Worm (Caenorhabditis elegans) whole organism, L1 larva: Measurements from ENCODE around the gene sec-5.
A peak's percentile ranks its signal among the peaks of the same experiment; 100 is the strongest.

Experiments used
- C04F5.9 ChIP-seq: sonication (generic microtip); optimal IDR thresholded peaks from 2 replicates; lab custom pipeline; 2016; ENCODE audit warnings: missing genetic modification characterization, missing compliant biosample characterization
- C16A3.4 ChIP-seq: fragments of 150-350 bp; optimal IDR thresholded peaks from 2 replicates; lab custom pipeline; 2014; ENCODE audit warnings: missing biosample characterization, missing genetic modification characterization
- C34B4.2 ChIP-seq: sonication (generic microtip); optimal IDR thresholded peaks from 2 replicates; lab custom pipeline; 2017; ENCODE audit warnings: mild to moderate bottlenecking, missing genetic modification characterization, missing compliant biosample characterization
- F16B12.6 ChIP-seq: fragments of 150-350 bp; optimal IDR thresholded peaks from 2 replicates; lab custom pipeline; 2014; ENCODE audit warnings: missing biosample characterization, missing genetic modification characterization
- Y116A8C.19 ChIP-seq: sonication (generic microtip); optimal IDR thresholded peaks from 2 replicates; lab custom pipeline; 2016; ENCODE audit warnings: missing compliant biosample characterization, missing genetic modification characterization, borderline replicate concordance
- aha-1 ChIP-seq: fragments of 150-350 bp; optimal IDR thresholded peaks from 2 replicates; lab custom pipeline; 2014; ENCODE audit warnings: missing biosample characterization, missing genetic modification characterization
- alr-1 ChIP-seq: fragments of 200-800 bp; sonication (Bioruptor generic); optimal IDR thresholded peaks from 2 replicates; lab custom pipeline; 2018; ENCODE audit warnings: borderline replicate concordance, mild to moderate bottlenecking, missing genetic modification characterization, missing compliant biosample characterization
- blmp-1 ChIP-seq: fragments of 150-350 bp; optimal IDR thresholded peaks from 2 replicates; lab custom pipeline; 2014; ENCODE audit warnings: missing biosample characterization, missing genetic modification characterization
- ceh-8 ChIP-seq: fragments of 200-800 bp; sonication (Bioruptor generic); optimal IDR thresholded peaks from 2 replicates; lab custom pipeline; 2018; ENCODE audit warnings: mild to moderate bottlenecking, missing genetic modification characterization, moderate library complexity, missing compliant biosample characterization
- ceh-88 ChIP-seq: fragments of 200-800 bp; sonication (Bioruptor generic); IDR thresholded peaks from 2 replicates; pipeline ENCODE4 v1.3.6; 2022; ENCODE audit warnings: missing genetic modification characterization, missing compliant biosample characterization
- ceh-90 ChIP-seq: sonication (generic microtip); optimal IDR thresholded peaks from 2 replicates; lab custom pipeline; 2016; ENCODE audit warnings: missing genetic modification characterization, missing compliant biosample characterization
- dsc-1 ChIP-seq: sonication (generic microtip); optimal IDR thresholded peaks from 2 replicates; lab custom pipeline; 2016; ENCODE audit warnings: mild to moderate bottlenecking, missing genetic modification characterization, missing compliant biosample characterization
- ets-5 ChIP-seq: fragments of 200-800 bp; sonication (Bioruptor generic); IDR thresholded peaks from 2 replicates; pipeline ENCODE4 v1.3.6; 2022; ENCODE audit warnings: missing genetic modification characterization, missing compliant biosample characterization
- fkh-4 ChIP-seq: sonication (generic microtip); optimal IDR thresholded peaks from 2 replicates; lab custom pipeline; 2016; ENCODE audit warnings: missing compliant biosample characterization, missing genetic modification characterization, borderline replicate concordance
- fkh-8 ChIP-seq: sonication (generic microtip); optimal IDR thresholded peaks from 2 replicates; lab custom pipeline; 2016; ENCODE audit warnings: mild to moderate bottlenecking, missing genetic modification characterization, missing compliant biosample characterization
- hlh-17 ChIP-seq: fragments of 200-800 bp; sonication (Bioruptor generic); optimal IDR thresholded peaks from 2 replicates; lab custom pipeline; 2018; ENCODE audit warnings: missing genetic modification characterization, mild to moderate bottlenecking, missing compliant biosample characterization, moderate library complexity, borderline replicate concordance
- lin-13 ChIP-seq: fragments of 150-350 bp; optimal IDR thresholded peaks from 2 replicates; lab custom pipeline; 2014; ENCODE audit warnings: missing biosample characterization, missing genetic modification reagents, missing genetic modification characterization
- lin-15B ChIP-seq: fragments of 150-350 bp; sonication (generic microtip); optimal IDR thresholded peaks from 3 replicates; lab custom pipeline; 2014; ENCODE audit warnings: missing biosample characterization, missing genetic modification characterization
- lin-35 ChIP-seq, 2 experiments: fragments of 150-350 bp; optimal IDR thresholded peaks; 2 replicates each; lab custom pipeline; 2014; ENCODE audit warnings: missing biosample characterization in 2 of 2, missing genetic modification characterization in 2 of 2, missing genetic modification reagents in 2 of 2
- lsy-2 ChIP-seq, 2 experiments: fragments of 150-350 bp; optimal IDR thresholded peaks; 2 replicates each; lab custom pipeline; 2014; ENCODE audit warnings: missing biosample characterization in 2 of 2, missing genetic modification characterization in 2 of 2
- mdl-1 ChIP-seq, 2 experiments: fragments of 150-350 bp; optimal IDR thresholded peaks; 2 replicates each; lab custom pipeline; 2014 to 2017; ENCODE audit warnings: missing biosample characterization in 2 of 2, missing genetic modification characterization in 2 of 2, inconsistent platforms in 1 of 2
- mep-1 ChIP-seq: fragments of 150-350 bp; optimal IDR thresholded peaks from 2 replicates; lab custom pipeline; 2014; ENCODE audit warnings: missing biosample characterization, missing genetic modification characterization
- nhr-19 ChIP-seq: fragments of 200-800 bp; sonication (Bioruptor generic); conservative IDR thresholded peaks from 2 replicates; pipeline ENCODE4 v1.3.6; 2022; ENCODE audit warnings: missing genetic modification characterization, missing compliant biosample characterization
- nhr-28 ChIP-seq: fragments of 150-350 bp; optimal IDR thresholded peaks from 2 replicates; lab custom pipeline; 2014; ENCODE audit warnings: missing biosample characterization, missing genetic modification characterization
- nhr-71 ChIP-seq: sonication (generic microtip); optimal IDR thresholded peaks from 2 replicates; lab custom pipeline; 2016; ENCODE audit warnings: mild to moderate bottlenecking, missing genetic modification characterization, moderate library complexity, missing compliant biosample characterization
- nhr-85 ChIP-seq: sonication (generic microtip); peaks from one replicate; lab custom pipeline; 2016; ENCODE audit warnings: missing genetic modification characterization, inconsistent platforms, missing compliant biosample characterization
- pag-3 ChIP-seq: sonication (generic microtip); optimal IDR thresholded peaks from 2 replicates; lab custom pipeline; 2017; ENCODE audit warnings: missing genetic modification characterization, mild to moderate bottlenecking, missing compliant biosample characterization, antibody characterized with exemption, borderline replicate concordance; ENCODE audit not compliant: insufficient read depth
- pax-3 ChIP-seq: fragments of 200-800 bp; sonication (Bioruptor generic); optimal IDR thresholded peaks from 2 replicates; lab custom pipeline; 2018; ENCODE audit warnings: mild to moderate bottlenecking, missing genetic modification characterization, moderate library complexity, missing compliant biosample characterization
- skn-1 ChIP-seq: fragments of 150-350 bp; optimal IDR thresholded peaks from 2 replicates; lab custom pipeline; 2014; ENCODE audit warnings: missing biosample characterization, missing genetic modification characterization
- snpc-4 ChIP-seq: fragments of 150-350 bp; optimal IDR thresholded peaks from 2 replicates; lab custom pipeline; 2014; ENCODE audit warnings: missing biosample characterization, missing genetic modification characterization
- snu-23 ChIP-seq: sonication (generic microtip); optimal IDR thresholded peaks from 2 replicates; lab custom pipeline; 2016; ENCODE audit warnings: missing genetic modification characterization, missing compliant biosample characterization
- sptf-1 ChIP-seq: fragments of 150-350 bp; optimal IDR thresholded peaks from 2 replicates; lab custom pipeline; 2014; ENCODE audit warnings: missing biosample characterization, missing genetic modification characterization
- tbx-2 ChIP-seq: sonication (generic microtip); optimal IDR thresholded peaks from 2 replicates; lab custom pipeline; 2016; ENCODE audit warnings: missing genetic modification characterization, missing compliant biosample characterization
- unc-130 ChIP-seq: fragments of 150-350 bp; optimal IDR thresholded peaks from 2 replicates; lab custom pipeline; 2017; ENCODE audit warnings: missing biosample characterization, missing genetic modification characterization, inconsistent platforms
- unc-30 ChIP-seq: sonication (generic microtip); optimal IDR thresholded peaks from 2 replicates; lab custom pipeline; 2017; ENCODE audit warnings: missing biosample characterization, missing genetic modification characterization
- unc-62 ChIP-seq: fragments of 150-350 bp; optimal IDR thresholded peaks from 2 replicates; lab custom pipeline; 2014; ENCODE audit warnings: missing biosample characterization, missing genetic modification reagents, missing genetic modification characterization
- unc-86 ChIP-seq: sonication (generic microtip); optimal IDR thresholded peaks from 2 replicates; lab custom pipeline; 2016; ENCODE audit warnings: missing genetic modification characterization, missing compliant biosample characterization
- ztf-11 ChIP-seq, 2 experiments: sonication (generic microtip); optimal IDR thresholded peaks; 2 replicates each; lab custom pipeline; 2016 to 2017; ENCODE audit warnings: missing genetic modification characterization in 2 of 2, missing biosample characterization in 1 of 2, missing compliant biosample characterization in 1 of 2

Gene sec-5

DNA sequence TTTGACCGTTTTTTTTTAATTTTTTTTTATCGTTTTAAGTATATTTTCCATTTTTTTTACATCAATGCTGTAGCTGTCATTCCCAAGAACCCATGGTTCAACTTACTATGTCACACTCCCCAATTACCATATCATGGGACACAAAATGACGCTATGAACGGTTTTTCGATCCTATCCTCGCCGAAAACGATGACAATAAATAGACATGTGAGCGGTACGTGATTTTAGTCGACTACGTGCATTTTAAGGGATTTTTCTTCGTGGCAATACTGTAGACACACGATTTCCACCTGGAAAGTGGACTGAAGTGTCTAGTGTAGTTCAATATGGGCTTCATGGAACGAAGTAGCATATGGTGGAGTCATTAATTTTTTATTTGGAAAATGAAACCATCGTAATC lies 20.7 kb downstream of the sec-5 start (continued):
- TF ChIP-seq hlh-17 (GFP tag; lab: Kevin White, UChicago) (no peak), mdl-1 (tag; optimal IDR thresholded peaks at IDR 0.05; lab: Kevin White, UChicago) (no peak), ztf-11 (tag; optimal IDR thresholded peaks at IDR 0.05; lab: Kevin White, UChicago) (no peak), lsy-2 (tag; optimal IDR thresholded peaks at IDR 0.05; lab: Kevin White, UChicago) (no peak), nhr-28 (tag; lab: Kevin White, UChicago) (no peak), nhr-71 (peak; percentile 24), Y116A8C.19 (no peak), unc-130 (tag; lab: Kevin White, UChicago) (no peak), alr-1 (tag; lab: Kevin White, UChicago) (no peak), unc-86 (tag; lab: Kevin White, UChicago) (no peak), nhr-85 (no peak), skn-1 (tag; lab: Kevin White, UChicago) (no peak), nhr-19 (GFP tag; lab: Robert Waterston, UW) (no peak), lin-15B (tag; lab: Kevin White, UChicago) (no peak), aha-1 (tag; lab: Kevin White, UChicago) (peak; percentile 49), C04F5.9 (tag; lab: Kevin White, UChicago) (no peak), ceh-8 (GFP tag; lab: Kevin White, UChicago) (no peak), snu-23 (peak; percentile 2), mep-1 (tag; lab: Kevin White, UChicago) (no peak), dsc-1 (no peak)

DNA sequence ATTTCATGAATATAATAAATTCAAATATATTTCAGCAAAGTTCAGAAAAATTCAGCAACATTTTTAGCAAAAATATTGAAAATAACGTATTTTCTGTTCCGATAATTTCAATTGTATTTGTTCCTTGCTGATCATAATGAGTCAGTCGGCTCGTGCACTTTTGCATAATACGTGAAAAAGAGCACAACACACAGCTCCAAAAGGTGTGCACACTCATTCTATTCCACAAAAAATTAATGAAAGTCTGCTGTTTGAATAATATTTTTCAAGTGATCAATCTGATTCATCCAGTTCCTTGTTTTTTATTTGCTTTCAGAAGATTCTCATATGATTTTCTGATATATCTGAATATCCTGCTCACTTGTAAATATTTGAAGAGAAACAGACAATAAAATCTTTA lies 22.6 kb downstream of the sec-5 start:
- TF ChIP-seq fkh-4 (tag; lab: Kevin White, UChicago) (no peak), unc-130 (tag; lab: Kevin White, UChicago) (no peak), skn-1 (tag; lab: Kevin White, UChicago) (no peak), ceh-90 (tag; lab: Kevin White, UChicago) (no peak), unc-30 (tag; lab: Kevin White, UChicago) (no peak), unc-62 (GFP tag; lab: Kevin White, UChicago) (no peak), lin-35 (GFP tag; optimal IDR thresholded peaks at IDR 0.05; lab: Kevin White, UChicago) (no peak), tbx-2 (tag; lab: Kevin White, UChicago) (no peak), C34B4.2 (tag; lab: Kevin White, UChicago) (no peak), nhr-28 (tag; lab: Kevin White, UChicago) (no peak), mep-1 (tag; lab: Kevin White, UChicago) (no peak), mdl-1 (tag; optimal IDR thresholded peaks at IDR 0.05; lab: Kevin White, UChicago) (no peak), ceh-88 (no peak), hlh-17 (GFP tag; lab: Kevin White, UChicago) (no peak)
- TF ChIP-seq, all 84 proteins: peak for 0

DNA sequence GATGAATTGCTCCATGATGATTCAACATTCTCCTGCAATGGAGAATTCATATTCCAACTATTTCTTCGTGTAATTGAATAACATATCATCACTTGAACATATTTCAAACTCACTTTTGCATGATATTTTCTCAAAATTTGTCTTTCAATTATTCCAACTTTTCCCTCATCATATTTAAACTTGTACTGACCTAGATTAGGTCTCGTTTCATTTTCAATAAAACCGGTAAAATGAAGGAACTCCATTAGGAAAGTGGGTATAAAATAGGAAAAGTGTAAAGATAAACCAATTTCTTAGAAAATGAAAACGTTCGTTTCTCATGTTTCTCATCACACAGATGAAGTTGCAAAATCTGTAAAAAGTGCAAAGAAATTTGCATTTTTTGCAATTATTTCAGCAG lies 24.7 kb downstream of the sec-5 start, which contains the start of gene col-78:
Gene col-78, plus strand, starts transcription at position 301 of the 400 bp plus-strand sequence.
- TF ChIP-seq fkh-8 (tag; lab: Kevin White, UChicago) (no peak), F16B12.6 (no peak), snpc-4 (tag; lab: Kevin White, UChicago) (no peak), nhr-85 (no peak), ets-5 (GFP tag; lab: Robert Waterston, UW) (no peak), ceh-88 (no peak), C04F5.9 (tag; lab: Kevin White, UChicago) (no peak), pax-3 (no peak), unc-62 (GFP tag; lab: Kevin White, UChicago) (no peak), lin-13 (GFP tag; lab: Kevin White, UChicago) (no peak), lsy-2 (tag; optimal IDR thresholded peaks at IDR 0.05; lab: Kevin White, UChicago) (no peak), pag-3 (tag; lab: Kevin White, UChicago) (no peak), C16A3.4 (tag; lab: Kevin White, UChicago) (no peak), unc-130 (tag; lab: Kevin White, UChicago) (no peak), snu-23 (no peak), blmp-1 (tag; lab: Kevin White, UChicago) (no peak), sptf-1 (tag; lab: Kevin White, UChicago) (no peak)
